Fruit fly (Drosophila melanogaster): Measurements from ENCODE around the gene Brd8.

Gene Brd8

dm6 chr3R:29251418-29251817, 28.1 kb downstream of the Brd8 start (continued):
- no peak for TF ChIP-seq YL-1 (GFP tag; optimal IDR thresholded peaks at IDR 0.05)
- no peak for TF ChIP-seq seq (GFP tag; IDR thresholded peaks at IDR 0.05)
- no peak for TF ChIP-seq cg (GFP tag; optimal IDR thresholded peaks at IDR 0.05)
- TF ChIP-seq CG12155 (GFP tag; optimal IDR thresholded peaks at IDR 0.05) = no peak
- TF ChIP-seq CG13894 (tag; optimal IDR thresholded peaks at IDR 0.05) = no peak
- TF ChIP-seq CG1024 (GFP tag; IDR thresholded peaks at IDR 0.05) = no peak
- no peak for TF ChIP-seq dmrt11E (tag; optimal IDR thresholded peaks at IDR 0.05)
- TF ChIP-seq knrl (GFP tag; IDR thresholded peaks at IDR 0.05; ENCODE audit: partially characterized antibody) = peak; percentile 79
- TF ChIP-seq Sry-δ (GFP tag; optimal IDR thresholded peaks at IDR 0.05) = peak; percentile 62
- TF ChIP-seq CG17359 (tag; optimal IDR thresholded peaks at IDR 0.05) = peak; percentile 9
- TF ChIP-seq pan (optimal IDR thresholded peaks at IDR 0.05) = no peak
- TF ChIP-seq pan (GFP tag; optimal IDR thresholded peaks at IDR 0.05 in 1 of 2, IDR thresholded peaks at IDR 0.05 in 1 of 2) = peak in 1 of 2 experiments; percentile 39
- no peak for TF ChIP-seq CG15011 (GFP tag; optimal IDR thresholded peaks at IDR 0.05)
- no peak for TF ChIP-seq CG14441 (GFP tag; IDR thresholded peaks at IDR 0.05)
- no peak for TF ChIP-seq Ets65A (GFP tag)
- TF ChIP-seq CG34224 (GFP tag; IDR thresholded peaks at IDR 0.05; ENCODE audit: partially characterized antibody) = peak; percentile 87
- TF ChIP-seq CG1529 (GFP tag; optimal IDR thresholded peaks at IDR 0.05) = no peak
- TF ChIP-seq sqz (GFP tag; optimal IDR thresholded peaks at IDR 0.05) = peak; percentile 92
- no peak for TF ChIP-seq CG4854 (GFP tag; optimal IDR thresholded peaks at IDR 0.05)
- TF ChIP-seq CG1603 (tag; optimal IDR thresholded peaks at IDR 0.05) = peak; percentile 40
- TF ChIP-seq CG2875 (GFP tag; optimal IDR thresholded peaks at IDR 0.05) = no peak
- no peak for TF ChIP-seq GATAe (GFP tag; conservative IDR thresholded peaks at IDR 0.05)
- TF ChIP-seq CG12071 (GFP tag; optimal IDR thresholded peaks at IDR 0.05) = no peak
- peak; percentile 10 for TF ChIP-seq CG15269 (tag; optimal IDR thresholded peaks at IDR 0.05)
- TF ChIP-seq CG33557 (GFP tag; optimal IDR thresholded peaks at IDR 0.05) = no peak
- no peak for TF ChIP-seq Atf-2 (GFP tag; optimal IDR thresholded peaks at IDR 0.05)
- no peak for TF ChIP-seq CG9609 (GFP tag; optimal IDR thresholded peaks at IDR 0.05)
- no peak for TF ChIP-seq CG11085 (GFP tag; IDR thresholded peaks at IDR 0.05)
- no peak for TF ChIP-seq Fer1 (GFP tag; optimal IDR thresholded peaks at IDR 0.05)
- peak; percentile 1 for TF ChIP-seq fd102C (GFP tag; optimal IDR thresholded peaks at IDR 0.05)
- peak; percentile 62 for TF ChIP-seq HLH4C (GFP tag; IDR thresholded peaks at IDR 0.05; ENCODE audit: partially characterized antibody)
- no peak for TF ChIP-seq chn (GFP tag; optimal IDR thresholded peaks at IDR 0.05)
- TF ChIP-seq CG31388 (GFP tag; optimal IDR thresholded peaks at IDR 0.05) = no peak
- TF ChIP-seq Vsx1 (GFP tag; optimal IDR thresholded peaks at IDR 0.05) = no peak
- TF ChIP-seq CG34376 (GFP tag; optimal IDR thresholded peaks at IDR 0.05) = no peak
- no peak for TF ChIP-seq ttk (GFP tag; IDR thresholded peaks at IDR 0.05)
- TF ChIP-seq CG10321 (GFP tag; IDR thresholded peaks at IDR 0.05) = no peak
- TF ChIP-seq CG7271 (tag; optimal IDR thresholded peaks at IDR 0.05) = no peak
- peak in 1 of 2 experiments; percentile 4 for TF ChIP-seq Pdp1 (GFP tag; optimal IDR thresholded peaks at IDR 0.05)
- TF ChIP-seq Ptx1 (GFP tag; IDR thresholded peaks at IDR 0.05) = 0 out of 2 replicates have a peak, but pooled peaks have one; percentile 12
- TF ChIP-seq Nf-YC (tag; optimal IDR thresholded peaks at IDR 0.05) = no peak
- no peak for TF ChIP-seq gcm2 (GFP tag; optimal IDR thresholded peaks at IDR 0.05)
- TF ChIP-seq CG7963 (GFP tag; IDR thresholded peaks at IDR 0.05; ENCODE audit: partially characterized antibody) = 0 out of 3 replicates have a peak, but pooled peaks have one; percentile 45
- no peak for TF ChIP-seq CG14965 (GFP tag; optimal IDR thresholded peaks at IDR 0.05; ENCODE audit: borderline replicate concordance)
- TF ChIP-seq dm (GFP tag; optimal IDR thresholded peaks at IDR 0.05) = no peak
- no peak for TF ChIP-seq Fer2 (tag; optimal IDR thresholded peaks at IDR 0.05)
- TF ChIP-seq Xrp1 (GFP tag; IDR thresholded peaks at IDR 0.05) = peak; percentile 39; the same call in 1 of the 2 replicates
- TF ChIP-seq grau (tag; optimal IDR thresholded peaks at IDR 0.05) = no peak
- TF ChIP-seq fd96Cb (tag; optimal IDR thresholded peaks at IDR 0.05) = no peak
- TF ChIP-seq CG14710 (tag; optimal IDR thresholded peaks at IDR 0.05) = peak; percentile 36
- TF ChIP-seq cato (GFP tag; optimal IDR thresholded peaks at IDR 0.05; ENCODE audit: borderline replicate concordance) = no peak
